In the genomic region with DNA sequence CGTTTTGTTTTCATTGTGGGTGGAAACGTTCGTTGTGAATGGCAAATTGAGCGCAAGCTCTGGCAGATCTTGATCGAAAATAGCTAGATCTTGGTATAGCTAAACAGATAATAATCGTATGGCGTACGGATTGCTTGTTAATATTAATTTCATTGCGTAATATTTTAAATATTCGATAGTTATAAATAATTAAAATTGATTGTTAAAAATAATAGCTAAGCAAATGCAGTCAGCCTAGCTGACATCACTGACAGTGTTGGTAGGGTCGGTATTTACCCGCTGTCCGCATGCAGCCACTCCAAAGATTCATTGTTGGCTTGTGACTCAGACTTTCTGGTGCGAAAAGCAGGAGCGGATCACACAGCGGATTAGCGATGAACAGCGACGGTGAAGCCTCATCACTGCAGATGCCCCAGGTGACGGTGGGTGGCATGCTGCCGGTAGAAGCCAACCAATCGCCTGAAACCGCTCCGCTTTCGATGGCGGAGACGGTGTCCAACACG, we compare ENCODE assay signal across 5 fruit fly cellular contexts.
TF ChIP-seq lines count a peak whose summit lies in the region.

Gene CG5776 (minus strand): TSS at position 34 of the 503 bp plus-strand sequence.
Gene spict (plus strand): TSS at position 308 of the 503 bp plus-strand sequence.

TF ChIP-seq in whole organism, adult, 20 proteins besides CTCF, POLR2A, EP300 and RAD21 (continued from another document):
- TF ChIP-seq Clk (GFP tag; optimal IDR thresholded peaks at IDR 0.05; lab: Kevin White, UChicago) (peak; percentile 20), CG7101 (tag; optimal IDR thresholded peaks at IDR 0.05; lab: Kevin White, UChicago) (peak; percentile 79), Mnt (GFP tag; optimal IDR thresholded peaks at IDR 0.05; lab: Kevin White, UChicago) (peak; percentile 80), cnc (optimal IDR thresholded peaks at IDR 0.05; lab: Kevin White, UChicago) (no peak)

TF ChIP-seq in whole organism, embryonic, 481 proteins besides CTCF, POLR2A, EP300 and RAD21 (continued from another document and continues in another):
- TF ChIP-seq z (GFP tag; IDR thresholded peaks at IDR 0.05; lab: Robert Waterston, UW), result no peak
- peak; percentile 28 for TF ChIP-seq pum (GFP tag; optimal IDR thresholded peaks at IDR 0.05; lab: Kevin White, UChicago)
- peak; percentile 96 for TF ChIP-seq klu (GFP tag; IDR thresholded peaks at IDR 0.05; lab: Robert Waterston, UW)
- peak; percentile 84 for TF ChIP-seq CG32772 (GFP tag; IDR thresholded peaks at IDR 0.05; lab: Robert Waterston, UW)
- no peak for TF ChIP-seq Vsx1 (GFP tag; optimal IDR thresholded peaks at IDR 0.05; lab: Kevin White, UChicago)
- 0 out of 3 replicates have a peak, but pooled peaks have one; percentile 40 for TF ChIP-seq otp (GFP tag; IDR thresholded peaks at IDR 0.05; lab: Robert Waterston, UW)
- TF ChIP-seq CG10321 (GFP tag; IDR thresholded peaks at IDR 0.05; lab: Robert Waterston, UW), result 0 out of 2 replicates have a peak, but pooled peaks have one; percentile 34
- TF ChIP-seq Mad (GFP tag; optimal IDR thresholded peaks at IDR 0.05; lab: Kevin White, UChicago), result peak; percentile 70
- TF ChIP-seq CG12155 (GFP tag; optimal IDR thresholded peaks at IDR 0.05; lab: Kevin White, UChicago), result peak; percentile 22
- TF ChIP-seq lbe (GFP tag; optimal IDR thresholded peaks at IDR 0.05; lab: Kevin White, UChicago), result peak; percentile 58
- TF ChIP-seq ATbp (GFP tag; optimal IDR thresholded peaks at IDR 0.05; lab: Kevin White, UChicago), result peak; percentile 18
- peak; percentile 3 for TF ChIP-seq tx (GFP tag; optimal IDR thresholded peaks at IDR 0.05; lab: Kevin White, UChicago)
- TF ChIP-seq gem (tag; optimal IDR thresholded peaks at IDR 0.05; lab: Kevin White, UChicago), result peak; percentile 90
- no peak for TF ChIP-seq hbn (GFP tag; IDR thresholded peaks at IDR 0.05; lab: Robert Waterston, UW; ENCODE audit: partially characterized antibody)
- no peak for TF ChIP-seq lov (optimal IDR thresholded peaks at IDR 0.05; lab: Kevin White, UChicago)
- no peak for TF ChIP-seq lov (GFP tag; IDR thresholded peaks at IDR 0.05; lab: Robert Waterston, UW)
- no peak for TF ChIP-seq mam (GFP tag; optimal IDR thresholded peaks at IDR 0.05; lab: Kevin White, UChicago)
- peak; percentile 72 for TF ChIP-seq Oli (tag; optimal IDR thresholded peaks at IDR 0.05; lab: Kevin White, UChicago)
- TF ChIP-seq scrt (GFP tag; optimal IDR thresholded peaks at IDR 0.05; lab: Kevin White, UChicago), result peak; percentile 68
- TF ChIP-seq lilli (GFP tag; optimal IDR thresholded peaks at IDR 0.05; lab: Kevin White, UChicago), result peak; percentile 76
- TF ChIP-seq Asciz (GFP tag; optimal IDR thresholded peaks at IDR 0.05; lab: Kevin White, UChicago), result no peak
- TF ChIP-seq sc (optimal IDR thresholded peaks at IDR 0.05; lab: Kevin White, UChicago), result no peak
- TF ChIP-seq sc (GFP tag; optimal IDR thresholded peaks at IDR 0.05; lab: Kevin White, UChicago), result peak; percentile 57
- TF ChIP-seq CG8478 (optimal IDR thresholded peaks at IDR 0.05; lab: Kevin White, UChicago), result no peak
- TF ChIP-seq ab (GFP tag; optimal IDR thresholded peaks at IDR 0.05; lab: Kevin White, UChicago), result no peak
- no peak for TF ChIP-seq CG8290 (GFP tag; optimal IDR thresholded peaks at IDR 0.05; lab: Kevin White, UChicago)
- TF ChIP-seq CG8290 (tag; optimal IDR thresholded peaks at IDR 0.05; lab: Kevin White, UChicago), result peak in 1 of 2 experiments; percentile 82
- peak; percentile 10 for TF ChIP-seq Atf-2 (GFP tag; optimal IDR thresholded peaks at IDR 0.05; lab: Kevin White, UChicago)
- TF ChIP-seq Hsf (GFP tag; optimal IDR thresholded peaks at IDR 0.05; lab: Kevin White, UChicago), result peak; percentile 60
- TF ChIP-seq CG10209 (GFP tag; optimal IDR thresholded peaks at IDR 0.05; lab: Kevin White, UChicago), result peak; percentile 77

TF ChIP-seq in whole organism, prepupa, 60 proteins besides CTCF, POLR2A, EP300 and RAD21 (continued from another document and continues in another):
- peak; percentile 43 for TF ChIP-seq fd59A (GFP tag; optimal IDR thresholded peaks at IDR 0.05; lab: Kevin White, UChicago)
- peak; percentile 66 for TF ChIP-seq Met (GFP tag; optimal IDR thresholded peaks at IDR 0.05; lab: Kevin White, UChicago)
- TF ChIP-seq Gug (GFP tag; IDR thresholded peaks at IDR 0.05; lab: Robert Waterston, UW), result peak; percentile 58; the same call in 1 of the 2 replicates
- peak; percentile 48 for TF ChIP-seq Hr39 (GFP tag; optimal IDR thresholded peaks at IDR 0.05; lab: Kevin White, UChicago)
- no peak for TF ChIP-seq Sox102F (GFP tag; optimal IDR thresholded peaks at IDR 0.05; lab: Kevin White, UChicago)
- no peak for TF ChIP-seq CG9139 (GFP tag; optimal IDR thresholded peaks at IDR 0.05; lab: Kevin White, UChicago)
- peak; percentile 71 for TF ChIP-seq esn (GFP tag; optimal IDR thresholded peaks at IDR 0.05; lab: Kevin White, UChicago)
- no peak for TF ChIP-seq net (GFP tag; optimal IDR thresholded peaks at IDR 0.05; lab: Kevin White, UChicago)
- peak; percentile 55 for TF ChIP-seq Blimp-1 (GFP tag; optimal IDR thresholded peaks at IDR 0.05; lab: Kevin White, UChicago)
- peak; percentile 60 for TF ChIP-seq Eip75B (GFP tag; optimal IDR thresholded peaks at IDR 0.05; lab: Kevin White, UChicago)
- TF ChIP-seq CG7368 (GFP tag; optimal IDR thresholded peaks at IDR 0.05; lab: Kevin White, UChicago), result no peak
- TF ChIP-seq Eip93F (GFP tag; optimal IDR thresholded peaks at IDR 0.05; lab: Kevin White, UChicago), result peak; percentile 39
- no peak for TF ChIP-seq Lpt (GFP tag; optimal IDR thresholded peaks at IDR 0.05; lab: Kevin White, UChicago)
- TF ChIP-seq CG32006 (GFP tag; optimal IDR thresholded peaks at IDR 0.05; lab: Kevin White, UChicago), result peak; percentile 84
- TF ChIP-seq CG11294 (GFP tag; IDR thresholded peaks at IDR 0.05; lab: Robert Waterston, UW), result peak; percentile 51; the same call in 1 of the 2 replicates
- no peak for TF ChIP-seq CG16779 (tag; optimal IDR thresholded peaks at IDR 0.05; lab: Kevin White, UChicago)
- TF ChIP-seq CG11762 (GFP tag; optimal IDR thresholded peaks at IDR 0.05; lab: Kevin White, UChicago; ENCODE audit: insufficient read depth), result no peak
- TF ChIP-seq CG6808 (GFP tag; optimal IDR thresholded peaks at IDR 0.05; lab: Kevin White, UChicago), result peak; percentile 40
- TF ChIP-seq achi (GFP tag; optimal IDR thresholded peaks at IDR 0.05; lab: Kevin White, UChicago), result peak; percentile 64
- peak; percentile 54 for TF ChIP-seq acj6 (GFP tag; optimal IDR thresholded peaks at IDR 0.05; lab: Kevin White, UChicago)
- TF ChIP-seq CG6163 (GFP tag; IDR thresholded peaks at IDR 0.05; lab: Robert Waterston, UW), result peak; percentile 80
- peak in 1 of 2 experiments; percentile 53 for TF ChIP-seq salr (GFP tag; optimal IDR thresholded peaks at IDR 0.05; lab: Kevin White, UChicago)
- no peak for TF ChIP-seq pdm3 (GFP tag; optimal IDR thresholded peaks at IDR 0.05; lab: Kevin White, UChicago)
- peak; percentile 75 for TF ChIP-seq Eip78C (GFP tag; lab: Kevin White, UChicago)
- TF ChIP-seq dac (GFP tag; optimal IDR thresholded peaks at IDR 0.05; lab: Kevin White, UChicago), result peak; percentile 66
- peak; percentile 67 for TF ChIP-seq CG3032 (tag; optimal IDR thresholded peaks at IDR 0.05; lab: Kevin White, UChicago)
- peak; percentile 69 for TF ChIP-seq lz (GFP tag; optimal IDR thresholded peaks at IDR 0.05; lab: Kevin White, UChicago)
- peak; percentile 73 for TF ChIP-seq CG11902 (GFP tag; optimal IDR thresholded peaks at IDR 0.05; lab: Kevin White, UChicago)
- TF ChIP-seq spab (GFP tag; optimal IDR thresholded peaks at IDR 0.05; lab: Kevin White, UChicago), result no peak
- peak; percentile 58 for TF ChIP-seq CG34406 (GFP tag; optimal IDR thresholded peaks at IDR 0.05; lab: Kevin White, UChicago)
- TF ChIP-seq CG6854 (GFP tag; optimal IDR thresholded peaks at IDR 0.05; lab: Kevin White, UChicago), result peak; percentile 68

TF ChIP-seq in whole organism, pupa, 21 proteins besides CTCF, POLR2A, EP300 and RAD21 (continued from another document):
- TF ChIP-seq CG15710 (tag; optimal IDR thresholded peaks at IDR 0.05; lab: Kevin White, UChicago) (peak; percentile 75), CG9948 (tag; optimal IDR thresholded peaks at IDR 0.05; lab: Kevin White, UChicago) (peak; percentile 47)

TF ChIP-seq in whole organism, wandering third instar larva, 38 proteins besides CTCF, POLR2A, EP300 and RAD21 (continued from another document):
- TF ChIP-seq Mio (GFP tag; optimal IDR thresholded peaks at IDR 0.05; lab: Kevin White, UChicago) (no peak), GATAd (GFP tag; optimal IDR thresholded peaks at IDR 0.05; lab: Kevin White, UChicago) (no peak), CrebA (GFP tag; optimal IDR thresholded peaks at IDR 0.05; lab: Kevin White, UChicago; ENCODE audit: borderline replicate concordance) (no peak), N (GFP tag; optimal IDR thresholded peaks at IDR 0.05; lab: Kevin White, UChicago) (no peak), fru (GFP tag; optimal IDR thresholded peaks at IDR 0.05; lab: Kevin White, UChicago) (peak; percentile 62), brk (GFP tag; optimal IDR thresholded peaks at IDR 0.05; lab: Kevin White, UChicago) (no peak), ey (GFP tag; optimal IDR thresholded peaks at IDR 0.05; lab: Kevin White, UChicago) (peak; percentile 47), dmrt93B (GFP tag; optimal IDR thresholded peaks at IDR 0.05; lab: Kevin White, UChicago) (peak; percentile 68), Hr78 (GFP tag; optimal IDR thresholded peaks at IDR 0.05; lab: Kevin White, UChicago) (no peak), Abd-B (GFP tag; optimal IDR thresholded peaks at IDR 0.05; lab: Kevin White, UChicago) (no peak), Dif (GFP tag; optimal IDR thresholded peaks at IDR 0.05; lab: Kevin White, UChicago; ENCODE audit: partially characterized antibody) (peak; percentile 72), Sp1 (GFP tag; optimal IDR thresholded peaks at IDR 0.05; lab: Kevin White, UChicago) (peak; percentile 84), sage (GFP tag; optimal IDR thresholded peaks at IDR 0.05; lab: Kevin White, UChicago) (no peak), h (GFP tag; optimal IDR thresholded peaks at IDR 0.05; lab: Kevin White, UChicago) (peak; percentile 70), sv (GFP tag; optimal IDR thresholded peaks at IDR 0.05; lab: Kevin White, UChicago) (peak; percentile 14), Jra (GFP tag; optimal IDR thresholded peaks at IDR 0.05; lab: Kevin White, UChicago) (peak; percentile 94), Dfd (GFP tag; optimal IDR thresholded peaks at IDR 0.05; lab: Kevin White, UChicago) (no peak), br (GFP tag; optimal IDR thresholded peaks at IDR 0.05; lab: Kevin White, UChicago) (peak; percentile 73)
TF ChIP-seq in whole organism, wandering third instar larva: peak in this region for 19.
